Fruit fly (Drosophila melanogaster): Measurements from ENCODE around the gene CG33177.

CG33177 gene

DNA sequence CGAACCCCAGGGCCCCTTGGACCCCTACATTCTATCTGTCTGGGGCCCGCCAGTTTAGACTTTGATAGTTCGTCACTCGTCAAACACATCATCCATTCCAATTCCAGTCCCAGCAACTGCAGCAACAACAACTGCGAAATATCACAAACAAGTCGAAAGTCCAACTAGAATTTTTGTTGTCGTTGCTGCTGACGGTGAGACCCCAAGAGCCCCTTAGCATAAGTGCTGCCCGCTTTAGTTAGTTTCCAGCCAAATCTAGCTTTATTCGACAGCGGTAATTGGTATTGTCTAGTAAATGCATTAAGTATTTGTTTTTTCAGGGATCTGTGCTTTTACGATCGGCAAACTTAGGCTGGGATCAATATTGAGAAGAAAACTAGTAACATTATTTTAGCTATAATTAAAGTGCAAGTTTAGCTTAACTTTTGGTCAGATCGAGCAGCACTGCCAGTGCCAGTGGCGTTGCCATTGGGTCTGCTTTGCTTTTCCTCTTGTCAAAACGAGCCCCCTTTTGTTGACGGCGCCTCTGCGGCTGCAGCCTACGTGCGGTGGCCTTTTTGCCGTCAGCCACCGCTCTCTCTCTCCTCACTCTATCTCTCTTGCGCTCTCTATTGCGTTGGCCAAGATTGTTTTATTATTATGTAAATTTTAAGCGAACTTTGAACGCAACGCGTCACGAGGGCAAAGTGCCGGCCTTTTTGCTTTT, 6.4 kb upstream of the CG33177 start (continued):
- peak; percentile 80 for TF ChIP-seq Dek (tag; optimal IDR thresholded peaks at IDR 0.05)
- peak; percentile 89 for TF ChIP-seq tgo (GFP tag; IDR thresholded peaks at IDR 0.05)
- TF ChIP-seq HmgZ (tag; optimal IDR thresholded peaks at IDR 0.05), result peak; percentile 88
- TF ChIP-seq CG17385 (GFP tag; optimal IDR thresholded peaks at IDR 0.05), result peak; percentile 79
- peak; percentile 86 for TF ChIP-seq ttk (GFP tag; IDR thresholded peaks at IDR 0.05)
- no peak for TF ChIP-seq CG15479 (GFP tag; optimal IDR thresholded peaks at IDR 0.05)
- peak; percentile 94 for TF ChIP-seq tx (GFP tag; optimal IDR thresholded peaks at IDR 0.05)
- TF ChIP-seq ems (GFP tag; optimal IDR thresholded peaks at IDR 0.05), result peak; percentile 91
- TF ChIP-seq dpn (GFP tag; optimal IDR thresholded peaks at IDR 0.05), result peak; percentile 93 to 94
- peak; percentile 90 for TF ChIP-seq CG14014 (GFP tag; IDR thresholded peaks at IDR 0.05)
- peak; percentile 76 for TF ChIP-seq cato (GFP tag; optimal IDR thresholded peaks at IDR 0.05; ENCODE audit: borderline replicate concordance)
- TF ChIP-seq seq (GFP tag; IDR thresholded peaks at IDR 0.05), result peak; percentile 88
- peak; percentile 67 for TF ChIP-seq Oaz (GFP tag; IDR thresholded peaks at IDR 0.05)
- peak; percentile 69 for TF ChIP-seq CG4404 (GFP tag; IDR thresholded peaks at IDR 0.05)
- TF ChIP-seq h (optimal IDR thresholded peaks at IDR 0.05), result no peak
- peak; percentile 78 for TF ChIP-seq wdn (GFP tag; IDR thresholded peaks at IDR 0.05)
- TF ChIP-seq pzg (GFP tag; optimal IDR thresholded peaks at IDR 0.05), result peak; percentile 28
- TF ChIP-seq sqz (GFP tag; optimal IDR thresholded peaks at IDR 0.05), result peak; percentile 14
- TF ChIP-seq Usf (GFP tag; optimal IDR thresholded peaks at IDR 0.05), result peak; percentile 67
- peak; percentile 62 for TF ChIP-seq dmrt11E (tag; optimal IDR thresholded peaks at IDR 0.05)
- peak; percentile 79 for TF ChIP-seq Fer3 (tag; optimal IDR thresholded peaks at IDR 0.05)
- peak in 1 of 2 experiments; percentile 80 for TF ChIP-seq Eip74EF (GFP tag; optimal IDR thresholded peaks at IDR 0.05)
- TF ChIP-seq B-H1 (GFP tag; IDR thresholded peaks at IDR 0.05), result peak; percentile 82
- TF ChIP-seq CG2889 (GFP tag; IDR thresholded peaks at IDR 0.05), result peak; percentile 81
- peak; percentile 70 for TF ChIP-seq CG14050 (GFP tag; IDR thresholded peaks at IDR 0.05)
- peak; percentile 45 for TF ChIP-seq Dref (GFP tag; IDR thresholded peaks at IDR 0.05)
- TF ChIP-seq CG7271 (tag; optimal IDR thresholded peaks at IDR 0.05), result no peak
- peak; percentile 71 for TF ChIP-seq jing (GFP tag; optimal IDR thresholded peaks at IDR 0.05)
- TF ChIP-seq CG14710 (tag; optimal IDR thresholded peaks at IDR 0.05), result peak; percentile 75
- TF ChIP-seq slp2 (GFP tag; optimal IDR thresholded peaks at IDR 0.05), result peak; percentile 89
- peak; percentile 91 for TF ChIP-seq bab2 (GFP tag; optimal IDR thresholded peaks at IDR 0.05)
- TF ChIP-seq CG2875 (GFP tag; optimal IDR thresholded peaks at IDR 0.05), result peak; percentile 68
- peak; percentile 76 for TF ChIP-seq CG7357 (GFP tag; IDR thresholded peaks at IDR 0.05)
- peak; percentile 97 for TF ChIP-seq CG2120 (GFP tag; optimal IDR thresholded peaks at IDR 0.05)
- TF ChIP-seq Asciz (GFP tag; optimal IDR thresholded peaks at IDR 0.05), result peak; percentile 73
- peak; percentile 76 for TF ChIP-seq CG5180 (GFP tag; optimal IDR thresholded peaks at IDR 0.05)
- peak; percentile 88 for TF ChIP-seq maf-S (GFP tag; optimal IDR thresholded peaks at IDR 0.05)
- TF ChIP-seq CG14441 (GFP tag; IDR thresholded peaks at IDR 0.05), result peak; percentile 86
- TF ChIP-seq CG3847 (GFP tag; IDR thresholded peaks at IDR 0.05), result peak; percentile 84
- peak; percentile 84 for TF ChIP-seq CG2712 (tag; optimal IDR thresholded peaks at IDR 0.05)
- TF ChIP-seq ash1 (GFP tag; optimal IDR thresholded peaks at IDR 0.05), result peak; percentile 74
- TF ChIP-seq Jarid2 (GFP tag; optimal IDR thresholded peaks at IDR 0.05), result peak; percentile 57
- peak; percentile 73; the same call in 2 of the 4 replicates for TF ChIP-seq chinmo (GFP tag; IDR thresholded peaks at IDR 0.05; ENCODE audit: partially characterized antibody)
- no peak for TF ChIP-seq CG7963 (GFP tag; IDR thresholded peaks at IDR 0.05; ENCODE audit: partially characterized antibody)
- TF ChIP-seq corto (GFP tag; optimal IDR thresholded peaks at IDR 0.05), result no peak
- peak; percentile 64 for TF ChIP-seq Deaf1 (tag; optimal IDR thresholded peaks at IDR 0.05)
- TF ChIP-seq TFAM (GFP tag; optimal IDR thresholded peaks at IDR 0.05), result peak; percentile 36
- peak; percentile 91 for TF ChIP-seq CG15269 (tag; optimal IDR thresholded peaks at IDR 0.05)
- TF ChIP-seq kay (GFP tag; optimal IDR thresholded peaks at IDR 0.05), result peak; percentile 81

Measured in whole organism, embryonic.